Worm (Caenorhabditis elegans) whole organism, L4/young adult: ENCODE data around the gene Y53F4B.18.

Experiments
- W03F9.2 ChIP-seq: fragments of 150-350 bp; optimal IDR thresholded peaks from 2 replicates; lab custom pipeline; 2014; ENCODE audit warnings: missing biosample characterization, missing genetic modification characterization
- dao-5 ChIP-seq: sonication (generic microtip); optimal IDR thresholded peaks from 2 replicates; lab custom pipeline; 2016; ENCODE audit warnings: missing genotype, missing genetic modification characterization, moderate library complexity, missing compliant biosample characterization
- him-1 ChIP-seq: sonication (generic microtip); optimal IDR thresholded peaks from 2 replicates; lab custom pipeline; 2016; ENCODE audit warnings: missing genotype, missing genetic modification reagents, missing genetic modification characterization, missing compliant biosample characterization

Gene Y53F4B.18

ce11 chrII:15039104-15039503, 32.4 kb downstream of the Y53F4B.18 start, which contains the start of gene trip-4:
trip-4 (plus strand) TSS chrII:15039404.
- TF ChIP-seq W03F9.2 (tag; lab: Kevin White, UChicago) (no peak), dao-5 (tag; lab: Kevin White, UChicago) (no peak), him-1 (no peak)

ce11 chrII:15037782-15038181, 33.7 kb downstream of the Y53F4B.18 start, which contains the start of gene Y53F4B.14:
Y53F4B.14 (plus strand) TSS chrII:15037991.
- TF ChIP-seq W03F9.2 (tag; lab: Kevin White, UChicago): no peak
- TF ChIP-seq him-1: no peak
- TF ChIP-seq dao-5 (tag; lab: Kevin White, UChicago): no peak

- TF ChIP-seq dao-5 (tag; lab: Kevin White, UChicago) (no peak), W03F9.2 (tag; lab: Kevin White, UChicago) (no peak), him-1 (no peak)
Measured at ce11 chrII:15026389-15026788, 45.1 kb downstream of the Y53F4B.18 start.

ce11 chrII:15025599-15026164, 45.8 kb downstream of the Y53F4B.18 start, which contains the start of gene cmtr-1:
cmtr-1 (plus strand) TSS chrII:15026114.
- TF ChIP-seq him-1 (peak; percentile 96), W03F9.2 (tag; lab: Kevin White, UChicago) (peak; percentile 96), dao-5 (tag; lab: Kevin White, UChicago) (peak; percentile 76)

ce11 chrII:15025100-15025499, 46.4 kb downstream of the Y53F4B.18 start:
- TF ChIP-seq him-1 (no peak), W03F9.2 (tag; lab: Kevin White, UChicago) (no peak), dao-5 (tag; lab: Kevin White, UChicago) (no peak)

- TF ChIP-seq W03F9.2 (tag; lab: Kevin White, UChicago) (no peak), dao-5 (tag; lab: Kevin White, UChicago) (no peak), him-1 (no peak)
Measured at ce11 chrII:15018923-15019322, 52.5 kb downstream of the Y53F4B.18 start, which contains the start of gene Y53F4B.12. Y53F4B.12 (plus strand) TSS chrII:15019223.

ce11 chrII:15015669-15016068, 55.8 kb downstream of the Y53F4B.18 start:
- TF ChIP-seq him-1 (no peak), W03F9.2 (tag; lab: Kevin White, UChicago) (no peak), dao-5 (tag; lab: Kevin White, UChicago) (no peak)

- no peak for TF ChIP-seq W03F9.2 (tag; lab: Kevin White, UChicago)
- no peak for TF ChIP-seq dao-5 (tag; lab: Kevin White, UChicago)
- TF ChIP-seq him-1: no peak
Measured at ce11 chrII:15014380-15014779, 57.1 kb downstream of the Y53F4B.18 start, which contains the start of gene Y53F4B.51. Y53F4B.51 (minus strand) TSS chrII:15014442.
